Fruit fly (Drosophila melanogaster) whole organism, wandering third instar larva: ENCODE results near the gene REPTOR.

ENCODE experiments used
- Hr78 ChIP-seq: fragments of >200 bp; optimal IDR thresholded peaks from 2 replicates; lab custom pipeline; 2017; ENCODE audit warnings: missing biosample characterization, missing genetic modification characterization
- h ChIP-seq: fragments of 200-800 bp; sonication (Bioruptor generic); optimal IDR thresholded peaks from 3 replicates; lab custom pipeline; 2016; ENCODE audit warnings: missing biosample characterization, mild to moderate bottlenecking, missing genetic modification characterization
- lola ChIP-seq: fragments of >200 bp; optimal IDR thresholded peaks from 2 replicates; lab custom pipeline; 2017; ENCODE audit warnings: missing biosample characterization, missing genetic modification characterization
- rgr ChIP-seq: fragments of 200-800 bp; sonication (Bioruptor generic); optimal IDR thresholded peaks from 3 replicates; lab custom pipeline; 2016; ENCODE audit warnings: missing biosample characterization, mild to moderate bottlenecking, missing genetic modification characterization
- woc ChIP-seq: sonication (Bioruptor generic); optimal IDR thresholded peaks from 2 replicates; lab custom pipeline; 2016; ENCODE audit warnings: missing biosample characterization, mild to moderate bottlenecking, missing genetic modification characterization

DNA sequence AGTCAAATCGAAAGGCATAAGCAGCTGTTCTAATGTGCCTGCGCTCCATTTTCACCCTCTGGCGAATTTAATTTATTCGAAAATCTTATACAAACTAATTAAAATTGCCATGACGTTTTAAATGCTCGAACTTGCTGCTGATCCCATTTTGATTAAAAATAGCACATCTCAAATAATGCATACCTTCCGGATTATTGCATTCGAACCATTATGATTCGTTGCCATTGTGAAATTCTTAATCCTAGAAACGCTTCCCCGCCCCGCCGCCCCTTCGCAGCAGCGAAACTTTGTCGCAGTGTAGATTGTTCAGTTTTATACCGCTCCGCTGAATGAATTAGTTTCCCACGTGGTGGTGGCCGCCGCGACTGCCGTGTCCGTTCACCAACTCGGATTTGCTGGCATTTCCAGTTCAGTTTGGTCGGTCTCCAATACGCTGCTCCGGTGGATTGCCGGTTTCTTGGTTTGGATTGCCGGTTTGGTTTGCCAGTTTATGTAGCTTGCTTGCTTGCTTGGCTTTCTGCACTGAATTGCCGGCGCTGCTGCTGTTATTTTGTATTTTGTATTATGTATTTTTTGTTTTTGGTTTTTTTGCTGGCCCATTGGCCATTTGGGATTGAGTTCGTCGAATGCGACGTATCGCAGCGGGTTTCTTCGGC lies 16.0 kb upstream of the REPTOR start:
- TF ChIP-seq lola = no peak
- no peak for TF ChIP-seq Hr78 (GFP tag; lab: Kevin White, UChicago)
- no peak for TF ChIP-seq woc
- no peak for TF ChIP-seq h (GFP tag; lab: Kevin White, UChicago)
- TF ChIP-seq rgr (GFP tag; lab: Kevin White, UChicago) = no peak
